Fruit fly (Drosophila melanogaster) whole organism, prepupa: ENCODE data around the gene Pldn.

Experiments used
- Blimp-1 ChIP-seq: fragments of 200-800 bp; sonication (Bioruptor generic); optimal IDR thresholded peaks from 3 replicates; lab custom pipeline; 2017; ENCODE audit warnings: missing biosample characterization, missing genetic modification characterization, mild to moderate bottlenecking, moderate library complexity, missing genetic modification reagents
- CG10631 ChIP-seq: fragments of 200-800 bp; sonication (Bioruptor generic); optimal IDR thresholded peaks from 2 replicates; lab custom pipeline; 2016; ENCODE audit warnings: missing biosample characterization, missing genetic modification characterization
- CG10669 ChIP-seq: fragments of 200-800 bp; sonication (Bioruptor generic); optimal IDR thresholded peaks from 3 replicates; lab custom pipeline; 2018; ENCODE audit warnings: missing biosample characterization, mild to moderate bottlenecking, missing genetic modification characterization, moderate library complexity
- CG11294 ChIP-seq: fragments of 200-800 bp; sonication (Bioruptor generic); IDR thresholded peaks from 2 replicates; pipeline ENCODE4 v1.3.6; 2022; ENCODE audit warnings: missing biosample characterization, missing genetic modification characterization
- CG11762 ChIP-seq: fragments of 200-800 bp; sonication (Bioruptor generic); optimal IDR thresholded peaks from 3 replicates; lab custom pipeline; 2016; ENCODE audit warnings: missing biosample characterization, missing genetic modification characterization; ENCODE audit not compliant: insufficient read depth
- CG11902 ChIP-seq: fragments of 200-800 bp; sonication (Bioruptor generic); optimal IDR thresholded peaks from 3 replicates; lab custom pipeline; 2016; ENCODE audit warnings: missing biosample characterization, missing genetic modification characterization
- CG1621 ChIP-seq: fragments of 200-800 bp; sonication (Bioruptor generic); optimal IDR thresholded peaks from 3 replicates; lab custom pipeline; 2018; ENCODE audit warnings: missing biosample characterization, mild to moderate bottlenecking, missing genetic modification characterization
- CG3032 ChIP-seq: fragments of 200-800 bp; optimal IDR thresholded peaks from 2 replicates; lab custom pipeline; 2019; ENCODE audit warnings: missing biosample characterization, mild to moderate bottlenecking, missing genetic modification characterization, moderate library complexity
- CG31627 ChIP-seq: fragments of 200-800 bp; sonication (Bioruptor generic); optimal IDR thresholded peaks from 3 replicates; lab custom pipeline; 2016; ENCODE audit warnings: missing biosample characterization, missing genetic modification characterization
- CG32006 ChIP-seq: fragments of 200-800 bp; sonication (Bioruptor generic); optimal IDR thresholded peaks from 3 replicates; lab custom pipeline; 2017; ENCODE audit warnings: missing biosample characterization, mild to moderate bottlenecking, missing genetic modification characterization
- CG34406 ChIP-seq: fragments of 200-800 bp; sonication (Bioruptor generic); optimal IDR thresholded peaks from 3 replicates; lab custom pipeline; 2016; ENCODE audit warnings: missing biosample characterization, missing genetic modification characterization
- CG4318 ChIP-seq: fragments of 200-800 bp; sonication (Bioruptor generic); optimal IDR thresholded peaks from 3 replicates; lab custom pipeline; 2017; ENCODE audit warnings: missing biosample characterization, mild to moderate bottlenecking, missing genetic modification characterization
- CG6163 ChIP-seq: fragments of 200-800 bp; sonication (Bioruptor generic); IDR thresholded peaks from 3 replicates; pipeline ENCODE4 v1.3.6; 2022; ENCODE audit warnings: missing biosample characterization, missing genetic modification characterization
- CG6276 ChIP-seq: fragments of 200-800 bp; sonication (Bioruptor generic); optimal IDR thresholded peaks from 2 replicates; lab custom pipeline; 2017; ENCODE audit warnings: missing biosample characterization, mild to moderate bottlenecking, missing genetic modification characterization
- CG6808 ChIP-seq: fragments of 200-800 bp; sonication (Bioruptor generic); optimal IDR thresholded peaks from 3 replicates; lab custom pipeline; 2017; ENCODE audit warnings: missing biosample characterization, missing genetic modification characterization, mild to moderate bottlenecking, moderate library complexity, missing genetic modification reagents
- CG6854 ChIP-seq: fragments of 200-800 bp; sonication (Bioruptor generic); optimal IDR thresholded peaks from 2 replicates; lab custom pipeline; 2017; ENCODE audit warnings: missing biosample characterization, mild to moderate bottlenecking, missing genetic modification characterization
- CG7368 ChIP-seq: fragments of 200-800 bp; sonication (Bioruptor generic); optimal IDR thresholded peaks from 3 replicates; lab custom pipeline; 2016; ENCODE audit warnings: missing biosample characterization, missing genetic modification characterization
- CG8119 ChIP-seq: fragments of 200-800 bp; sonication (Bioruptor generic); IDR thresholded peaks from 3 replicates; pipeline ENCODE4 v1.3.6; 2022; ENCODE audit warnings: missing biosample characterization, missing genetic modification characterization
- CG8319 ChIP-seq: fragments of 200-800 bp; sonication (Bioruptor generic); optimal IDR thresholded peaks from 3 replicates; lab custom pipeline; 2016; ENCODE audit warnings: missing biosample characterization, missing genetic modification characterization
- CG8632 ChIP-seq: fragments of 200-800 bp; sonication (Bioruptor generic); optimal IDR thresholded peaks from 3 replicates; lab custom pipeline; 2016; ENCODE audit warnings: missing biosample characterization, missing genetic modification characterization
- CG9139 ChIP-seq: fragments of 200-800 bp; sonication (Bioruptor generic); optimal IDR thresholded peaks from 3 replicates; lab custom pipeline; 2017; ENCODE audit warnings: missing biosample characterization, mild to moderate bottlenecking, missing genetic modification characterization
- Eip75B ChIP-seq: fragments of 200-800 bp; sonication (Bioruptor generic); optimal IDR thresholded peaks from 3 replicates; lab custom pipeline; 2016; ENCODE audit warnings: missing biosample characterization, missing genetic modification characterization
- Eip78C ChIP-seq: fragments of 200-800 bp; sonication (Bioruptor generic); peaks from one replicate; lab custom pipeline; 2016; ENCODE audit warnings: missing biosample characterization, missing genetic modification characterization
- Eip93F ChIP-seq: fragments of 200-800 bp; sonication (Bioruptor generic); optimal IDR thresholded peaks from 2 replicates; lab custom pipeline; 2016; ENCODE audit warnings: missing biosample characterization, mild to moderate bottlenecking, missing genetic modification characterization
- Ets96B ChIP-seq: fragments of 200-800 bp; optimal IDR thresholded peaks from 2 replicates; lab custom pipeline; 2019; ENCODE audit warnings: missing biosample characterization, mild to moderate bottlenecking, missing genetic modification characterization, moderate library complexity
- Gug ChIP-seq: fragments of 200-800 bp; sonication (Bioruptor generic); IDR thresholded peaks from 2 replicates; pipeline ENCODE4 v1.3.6; 2022; ENCODE audit warnings: missing biosample characterization, missing genetic modification characterization
- Hr38 ChIP-seq: sonication (Bioruptor generic); optimal IDR thresholded peaks from 2 replicates; lab custom pipeline; 2016; ENCODE audit warnings: missing biosample characterization, missing genetic modification characterization
- Hr39 ChIP-seq: fragments of 200-800 bp; sonication (Bioruptor generic); optimal IDR thresholded peaks from 2 replicates; lab custom pipeline; 2016; ENCODE audit warnings: missing biosample characterization, missing genetic modification characterization
- Hr4 ChIP-seq: fragments of 200-800 bp; sonication (Bioruptor generic); optimal IDR thresholded peaks from 3 replicates; lab custom pipeline; 2016; ENCODE audit warnings: missing biosample characterization, missing genetic modification characterization
- Lpt ChIP-seq: fragments of 200-800 bp; sonication (Bioruptor generic); optimal IDR thresholded peaks from 3 replicates; lab custom pipeline; 2016; ENCODE audit warnings: missing biosample characterization, missing genetic modification characterization
- Met ChIP-seq: fragments of 200-800 bp; sonication (Bioruptor generic); optimal IDR thresholded peaks from 3 replicates; lab custom pipeline; 2016; ENCODE audit warnings: missing biosample characterization, missing genetic modification characterization
- Smox ChIP-seq: fragments of 200-800 bp; sonication (Bioruptor generic); optimal IDR thresholded peaks from 3 replicates; lab custom pipeline; 2016; ENCODE audit warnings: missing biosample characterization, missing genetic modification characterization
- Sox102F ChIP-seq: fragments of 200-800 bp; sonication (Bioruptor generic); optimal IDR thresholded peaks from 2 replicates; lab custom pipeline; 2016; ENCODE audit warnings: missing biosample characterization, mild to moderate bottlenecking, missing genetic modification characterization
- Sox14 ChIP-seq: fragments of 200-800 bp; sonication (Bioruptor generic); optimal IDR thresholded peaks from 3 replicates; lab custom pipeline; 2016; ENCODE audit warnings: missing biosample characterization, missing genetic modification characterization
- Sox15 ChIP-seq: fragments of 200-800 bp; sonication (Bioruptor generic); optimal IDR thresholded peaks from 3 replicates; lab custom pipeline; 2016; ENCODE audit warnings: missing biosample characterization, missing genetic modification characterization
- achi ChIP-seq: fragments of 200-800 bp; sonication (Bioruptor generic); optimal IDR thresholded peaks from 3 replicates; lab custom pipeline; 2016; ENCODE audit warnings: missing biosample characterization, missing genetic modification characterization
- acj6 ChIP-seq: fragments of 200-800 bp; sonication (Bioruptor generic); optimal IDR thresholded peaks from 3 replicates; lab custom pipeline; 2016; ENCODE audit warnings: missing biosample characterization, missing genetic modification characterization
- cyc ChIP-seq: fragments of 200-800 bp; sonication (Bioruptor generic); optimal IDR thresholded peaks from 3 replicates; lab custom pipeline; 2016; ENCODE audit warnings: missing biosample characterization, missing genetic modification characterization
- dsx ChIP-seq: fragments of 200-800 bp; optimal IDR thresholded peaks from 3 replicates; lab custom pipeline; 2019; ENCODE audit warnings: missing biosample characterization, mild to moderate bottlenecking, missing genetic modification characterization, moderate library complexity; ENCODE audit not compliant: poor library complexity, severe bottlenecking
- eg ChIP-seq: fragments of 200-800 bp; sonication (Bioruptor generic); IDR thresholded peaks from 3 replicates; pipeline ENCODE4 v1.3.6; 2022; ENCODE audit warnings: missing biosample characterization, missing genetic modification characterization
- esn ChIP-seq: fragments of 200-800 bp; sonication (Bioruptor generic); optimal IDR thresholded peaks from 2 replicates; lab custom pipeline; 2016; ENCODE audit warnings: missing biosample characterization, mild to moderate bottlenecking, missing genetic modification characterization, moderate library complexity
- fd59A ChIP-seq: fragments of 200-800 bp; sonication (Bioruptor generic); optimal IDR thresholded peaks from 2 replicates; lab custom pipeline; 2017; ENCODE audit warnings: missing biosample characterization, mild to moderate bottlenecking, missing genetic modification characterization, missing genetic modification reagents
- fd85E ChIP-seq: fragments of 200-800 bp; sonication (Bioruptor generic); optimal IDR thresholded peaks from 3 replicates; lab custom pipeline; 2016; ENCODE audit warnings: missing biosample characterization, missing genetic modification characterization
- fkh ChIP-seq: fragments of 200-800 bp; sonication (Bioruptor generic); optimal IDR thresholded peaks from 3 replicates; lab custom pipeline; 2017; ENCODE audit warnings: missing biosample characterization, mild to moderate bottlenecking, missing genetic modification characterization, moderate library complexity
- net ChIP-seq: fragments of 200-800 bp; sonication (Bioruptor generic); optimal IDR thresholded peaks from 3 replicates; lab custom pipeline; 2016; ENCODE audit warnings: missing biosample characterization, missing genetic modification characterization
- salr ChIP-seq, 2 experiments: fragments of 200-800 bp; sonication (Bioruptor generic); optimal IDR thresholded peaks; 3 replicates each; lab custom pipeline; 2016 to 2018; ENCODE audit warnings: missing biosample characterization in 2 of 2, missing genetic modification characterization in 2 of 2, mild to moderate bottlenecking in 1 of 2
- spab ChIP-seq: fragments of 200-800 bp; sonication (Bioruptor generic); optimal IDR thresholded peaks from 2 replicates; lab custom pipeline; 2017; ENCODE audit warnings: missing biosample characterization, mild to moderate bottlenecking, missing genetic modification characterization, missing genetic modification reagents
- ss ChIP-seq, 2 experiments: fragments of 200-800 bp; sonication (Bioruptor generic); optimal IDR thresholded peaks; 2 replicates in 1 of 2; 3 replicates in 1 of 2; lab custom pipeline; 2017 to 2018; ENCODE audit warnings: mild to moderate bottlenecking in 2 of 2, missing biosample characterization in 2 of 2, missing genetic modification characterization in 2 of 2, moderate library complexity in 1 of 2
- svp ChIP-seq: fragments of 200-800 bp; sonication (Bioruptor generic); peaks from one replicate; lab custom pipeline; 2016; ENCODE audit warnings: missing biosample characterization, missing genetic modification characterization
- topi ChIP-seq: fragments of 200-800 bp; sonication (Bioruptor generic); optimal IDR thresholded peaks from 3 replicates; lab custom pipeline; 2016; ENCODE audit warnings: missing biosample characterization, missing genetic modification characterization
- vri ChIP-seq: fragments of 200-800 bp; sonication (Bioruptor generic); optimal IDR thresholded peaks from 3 replicates; lab custom pipeline; 2016; ENCODE audit warnings: missing biosample characterization, mild to moderate bottlenecking, missing genetic modification characterization

Pldn gene

dm6 chr3L:11656189-11656588, 35.0 kb downstream of the Pldn start (continued):
- TF ChIP-seq esn (no peak), Eip93F (no peak), Hr39 (GFP tag; lab: Kevin White, UChicago) (no peak), Lpt (no peak), CG6854 (GFP tag; lab: Kevin White, UChicago) (no peak), spab (peak; percentile 16), dsx (GFP tag; lab: Kevin White, UChicago) (no peak)

dm6 chr3L:11648410-11648809, 42.8 kb downstream of the Pldn start, which contains the start of the genes RIOK1 and Polr3H:
Gene RIOK1 (minus strand): TSS chr3L:11648474.
Gene Polr3H (plus strand): TSS chr3L:11648756.
- TF ChIP-seq Blimp-1 (GFP tag; lab: Kevin White, UChicago) (no peak), CG8632 (GFP tag; lab: Kevin White, UChicago) (peak; percentile 4), eg (peak; percentile 65), fd59A (GFP tag; lab: Kevin White, UChicago) (no peak), CG34406 (GFP tag; lab: Kevin White, UChicago) (no peak), salr (GFP tag; optimal IDR thresholded peaks at IDR 0.05; lab: Kevin White, UChicago) (peak in 1 of 2 experiments; percentile 24), CG31627 (GFP tag; lab: Kevin White, UChicago) (peak; percentile 82), Smox (no peak), acj6 (peak; percentile 73), CG10631 (peak; percentile 65), ss (GFP tag; optimal IDR thresholded peaks at IDR 0.05; lab: Kevin White, UChicago) (no peak), CG4318 (GFP tag; lab: Kevin White, UChicago) (no peak), Hr4 (GFP tag; lab: Kevin White, UChicago) (no peak), Gug (no peak), CG6808 (no peak), svp (no peak), CG11294 (GFP tag; lab: Robert Waterston, UW) (no peak), CG11762 (GFP tag; lab: Kevin White, UChicago) (peak; percentile 49), dsx (GFP tag; lab: Kevin White, UChicago) (no peak), CG6276 (GFP tag; lab: Kevin White, UChicago) (no peak), esn (peak; percentile 79), Sox15 (peak; percentile 58), CG8319 (peak; percentile 37), achi (GFP tag; lab: Kevin White, UChicago) (peak; percentile 70), Met (no peak), Sox102F (GFP tag; lab: Kevin White, UChicago) (peak; percentile 62), vri (GFP tag; lab: Kevin White, UChicago) (no peak), CG1621 (tag; lab: Kevin White, UChicago) (no peak), Hr38 (GFP tag; lab: Kevin White, UChicago) (no peak), Ets96B (tag; lab: Kevin White, UChicago) (no peak), spab (no peak), CG3032 (tag; lab: Kevin White, UChicago) (no peak), Eip78C (GFP tag; lab: Kevin White, UChicago) (no peak), CG6163 (GFP tag; lab: Robert Waterston, UW) (no peak), CG8119 (GFP tag; lab: Robert Waterston, UW) (no peak), CG7368 (GFP tag; lab: Kevin White, UChicago) (peak; percentile 53), CG9139 (GFP tag; lab: Kevin White, UChicago) (no peak), fkh (GFP tag; lab: Kevin White, UChicago) (no peak), net (GFP tag; lab: Kevin White, UChicago) (no peak), Eip75B (GFP tag; lab: Kevin White, UChicago) (no peak), CG11902 (GFP tag; lab: Kevin White, UChicago) (peak; percentile 55), cyc (no peak), fd85E (GFP tag; lab: Kevin White, UChicago) (no peak), CG10669 (GFP tag; lab: Kevin White, UChicago) (no peak), topi (GFP tag; lab: Kevin White, UChicago) (no peak), CG32006 (GFP tag; lab: Kevin White, UChicago) (no peak), Sox14 (GFP tag; lab: Kevin White, UChicago) (peak; percentile 84), Hr39 (GFP tag; lab: Kevin White, UChicago) (peak; percentile 83)
